Fruit fly (Drosophila melanogaster) whole organism, embryonic: Measurements from ENCODE around the gene Pcmt.

ENCODE experiments used
- Atf6 ChIP-seq: fragments of 200-800 bp; sonication (Bioruptor generic); IDR thresholded peaks from 2 replicates; pipeline ENCODE4 v1.3.6; 2022; ENCODE audit warnings: missing biosample characterization, missing genetic modification characterization
- Bteb2 ChIP-seq: fragments of 200-800 bp; sonication (Bioruptor generic); optimal IDR thresholded peaks from 2 replicates; lab custom pipeline; 2016; ENCODE audit warnings: missing biosample characterization, missing genetic modification characterization
- CG11085 ChIP-seq: fragments of 200-800 bp; sonication (Bioruptor generic); IDR thresholded peaks from 2 replicates; pipeline ENCODE4 v1.3.6; 2022; ENCODE audit warnings: missing biosample characterization, missing genetic modification characterization
- CG11504 ChIP-seq: fragments of 200-800 bp; sonication (Bioruptor generic); optimal IDR thresholded peaks from 3 replicates; lab custom pipeline; 2019; ENCODE audit warnings: missing biosample characterization, mild to moderate bottlenecking, missing genetic modification characterization, moderate library complexity
- CG11695 ChIP-seq: fragments of 200-800 bp; sonication (Bioruptor generic); IDR thresholded peaks from 3 replicates; pipeline ENCODE4 v1.3.6; 2022; ENCODE audit warnings: missing biosample characterization, missing genetic modification characterization
- CG11723 ChIP-seq: fragments of 200-800 bp; sonication (Bioruptor generic); optimal IDR thresholded peaks from 2 replicates; lab custom pipeline; 2017; ENCODE audit warnings: missing biosample characterization, mild to moderate bottlenecking, missing genetic modification characterization
- CG12219 ChIP-seq: fragments of 200-800 bp; sonication (Bioruptor generic); optimal IDR thresholded peaks from 3 replicates; lab custom pipeline; 2018; ENCODE audit warnings: missing biosample characterization, mild to moderate bottlenecking, missing genetic modification characterization
- CG12299 ChIP-seq: fragments of 200-800 bp; sonication (Bioruptor generic); optimal IDR thresholded peaks from 2 replicates; lab custom pipeline; 2018; ENCODE audit warnings: missing biosample characterization, mild to moderate bottlenecking, missing genetic modification characterization
- CG13624 ChIP-seq: fragments of 200-800 bp; sonication (Bioruptor generic); optimal IDR thresholded peaks from 2 replicates; lab custom pipeline; 2016; ENCODE audit warnings: missing biosample characterization, missing genetic modification characterization
- CG14014 ChIP-seq: fragments of 200-800 bp; sonication (Bioruptor generic); IDR thresholded peaks from 2 replicates; pipeline ENCODE4 v1.3.6; 2022; ENCODE audit warnings: missing biosample characterization, missing genetic modification characterization
- CG15601 ChIP-seq: fragments of 200-800 bp; sonication (Bioruptor generic); optimal IDR thresholded peaks from 3 replicates; lab custom pipeline; 2019; ENCODE audit warnings: missing biosample characterization, mild to moderate bottlenecking, missing genetic modification characterization, moderate library complexity
- CG1602 ChIP-seq: fragments of 200-800 bp; sonication (Bioruptor generic); optimal IDR thresholded peaks from 3 replicates; lab custom pipeline; 2016; ENCODE audit warnings: missing biosample characterization, missing genetic modification characterization
- CG1603 ChIP-seq: fragments of 200-800 bp; sonication (Bioruptor generic); optimal IDR thresholded peaks from 2 replicates; lab custom pipeline; 2019; ENCODE audit warnings: missing biosample characterization, mild to moderate bottlenecking, missing genetic modification characterization, moderate library complexity
- CG1832 ChIP-seq: fragments of 200-800 bp; sonication (Bioruptor generic); optimal IDR thresholded peaks from 2 replicates; lab custom pipeline; 2017; ENCODE audit warnings: missing biosample characterization, mild to moderate bottlenecking, missing genetic modification characterization, inconsistent platforms
- CG2199 ChIP-seq: fragments of 200-800 bp; sonication (Bioruptor generic); IDR thresholded peaks from 3 replicates; pipeline ENCODE4 v1.3.6; 2022; ENCODE audit warnings: missing biosample characterization, missing genetic modification characterization
- CG2202 ChIP-seq: fragments of 200-800 bp; sonication (Bioruptor generic); optimal IDR thresholded peaks from 2 replicates; lab custom pipeline; 2018; ENCODE audit warnings: missing biosample characterization, mild to moderate bottlenecking, missing genetic modification characterization
- CG30403 ChIP-seq: fragments of 200-800 bp; sonication (Bioruptor generic); optimal IDR thresholded peaks from 3 replicates; lab custom pipeline; 2016; ENCODE audit warnings: missing biosample characterization, missing genetic modification characterization
- CG31365 ChIP-seq: fragments of 200-800 bp; sonication (Bioruptor generic); optimal IDR thresholded peaks from 2 replicates; lab custom pipeline; 2018; ENCODE audit warnings: missing biosample characterization, mild to moderate bottlenecking, missing genetic modification characterization
- CG31388 ChIP-seq: fragments of 200-800 bp; sonication (Bioruptor generic); optimal IDR thresholded peaks from 2 replicates; lab custom pipeline; 2016; ENCODE audit warnings: missing biosample characterization, missing genetic modification characterization
- CG3726 ChIP-seq: fragments of 200-800 bp; sonication (Bioruptor generic); IDR thresholded peaks from 3 replicates; pipeline ENCODE4, ENCODE4 v1.3.6; 2022; ENCODE audit warnings: missing biosample characterization, missing genetic modification characterization
- CG4328 ChIP-seq: fragments of 200-800 bp; sonication (Bioruptor generic); optimal IDR thresholded peaks from 3 replicates; lab custom pipeline; 2017; ENCODE audit warnings: missing biosample characterization, missing genetic modification reagents, missing genetic modification characterization
- CG5953 ChIP-seq: fragments of 200-800 bp; sonication (Bioruptor generic); IDR thresholded peaks from 2 replicates; pipeline ENCODE4 v1.3.6; 2022; ENCODE audit warnings: missing biosample characterization, missing genetic modification characterization
- CG6683 ChIP-seq: fragments of 200-800 bp; sonication (Bioruptor generic); optimal IDR thresholded peaks from 2 replicates; lab custom pipeline; 2017; ENCODE audit warnings: missing biosample characterization, mild to moderate bottlenecking, missing genetic modification characterization, missing genetic modification reagents
- CG6791 ChIP-seq: fragments of 200-800 bp; sonication (Bioruptor generic); IDR thresholded peaks from 3 replicates; pipeline ENCODE4 v1.3.6; 2022; ENCODE audit warnings: missing biosample characterization, missing genetic modification characterization; ENCODE audit not compliant: partially characterized antibody
- CG7372 ChIP-seq: fragments of 200-800 bp; sonication (Bioruptor generic); IDR thresholded peaks from 2 replicates; pipeline ENCODE4 v1.3.6; 2022; ENCODE audit warnings: missing biosample characterization, missing genetic modification characterization
- CrebB ChIP-seq: fragments of 200-800 bp; sonication (Bioruptor generic); optimal IDR thresholded peaks from 3 replicates; lab custom pipeline; 2018; ENCODE audit warnings: missing biosample characterization, mild to moderate bottlenecking, missing genetic modification characterization
- D19B ChIP-seq: fragments of 200-800 bp; sonication (Bioruptor generic); optimal IDR thresholded peaks from 2 replicates; lab custom pipeline; 2017; ENCODE audit warnings: missing biosample characterization, mild to moderate bottlenecking, missing genetic modification characterization
- Deaf1 ChIP-seq: fragments of 200-800 bp; optimal IDR thresholded peaks from 3 replicates; lab custom pipeline; 2019; ENCODE audit warnings: missing biosample characterization, mild to moderate bottlenecking, missing genetic modification characterization, moderate library complexity
- Doc2 ChIP-seq: fragments of 200-800 bp; sonication (Bioruptor generic); IDR thresholded peaks from 2 replicates; pipeline ENCODE4 v1.3.6; 2022; ENCODE audit warnings: missing biosample characterization, missing genetic modification characterization
- HLH3B ChIP-seq: fragments of 200-800 bp; sonication (Bioruptor generic); IDR thresholded peaks from 2 replicates; pipeline ENCODE4 v1.3.6; 2022; ENCODE audit warnings: missing biosample characterization, missing genetic modification characterization
- Side ChIP-seq: fragments of 200-800 bp; sonication (Bioruptor generic); optimal IDR thresholded peaks from 2 replicates; lab custom pipeline; 2016; ENCODE audit warnings: missing biosample characterization, missing genetic modification characterization
- Sry-β ChIP-seq: fragments of 200-800 bp; sonication (Bioruptor generic); optimal IDR thresholded peaks from 2 replicates; lab custom pipeline; 2018; ENCODE audit warnings: missing biosample characterization, mild to moderate bottlenecking, missing genetic modification characterization, moderate library complexity
- Trl ChIP-seq, 3 experiments: fragments of >200 bp in 2 of 3; fragments of 200-800 bp in 1 of 3; sonication (Bioruptor generic) in 1 of 3; optimal IDR thresholded peaks; 2 replicates in 1 of 3; 3 replicates in 2 of 3; lab custom pipeline; 2016 to 2017; ENCODE audit warnings: missing biosample characterization in 1 of 3, missing genetic modification characterization in 1 of 3
- abd-A ChIP-seq: fragments of 200-800 bp; sonication (Bioruptor generic); optimal IDR thresholded peaks from 3 replicates; lab custom pipeline; 2019; ENCODE audit warnings: missing biosample characterization, mild to moderate bottlenecking, missing genetic modification characterization, moderate library complexity
- ac ChIP-seq: fragments of 200-800 bp; sonication (Bioruptor generic); optimal IDR thresholded peaks from 3 replicates; lab custom pipeline; 2017; ENCODE audit warnings: missing biosample characterization, mild to moderate bottlenecking, missing genetic modification characterization
- bbx ChIP-seq: fragments of 200-800 bp; sonication (Bioruptor generic); IDR thresholded peaks from 2 replicates; pipeline ENCODE4 v1.3.6; 2022; ENCODE audit warnings: missing biosample characterization, missing genetic modification characterization; ENCODE audit not compliant: partially characterized antibody
- br ChIP-seq: fragments of >200 bp; optimal IDR thresholded peaks from 2 replicates; lab custom pipeline; 2017
- da ChIP-seq: fragments of 200-800 bp; sonication (Bioruptor generic); optimal IDR thresholded peaks from 2 replicates; lab custom pipeline; 2016; ENCODE audit warnings: missing biosample characterization, missing genetic modification characterization
- fru ChIP-seq: fragments of >200 bp; optimal IDR thresholded peaks from 2 replicates; lab custom pipeline; 2017
- gcm ChIP-seq: fragments of 200-800 bp; sonication (Bioruptor generic); optimal IDR thresholded peaks from 2 replicates; lab custom pipeline; 2019; ENCODE audit warnings: missing biosample characterization, mild to moderate bottlenecking, missing genetic modification characterization, moderate library complexity
- grau ChIP-seq: fragments of 200-800 bp; optimal IDR thresholded peaks from 3 replicates; lab custom pipeline; 2019; ENCODE audit warnings: missing biosample characterization, mild to moderate bottlenecking, missing genetic modification characterization, moderate library complexity
- grn ChIP-seq: fragments of 200-800 bp; sonication (Bioruptor generic); optimal IDR thresholded peaks from 3 replicates; lab custom pipeline; 2017; ENCODE audit warnings: missing biosample characterization, missing genetic modification characterization
- knrl ChIP-seq: fragments of 200-800 bp; sonication (Bioruptor generic); IDR thresholded peaks from 3 replicates; pipeline ENCODE4 v1.3.6; 2022; ENCODE audit warnings: missing biosample characterization, missing genetic modification characterization; ENCODE audit not compliant: partially characterized antibody
- luna ChIP-seq: fragments of 200-800 bp; sonication (Bioruptor generic); optimal IDR thresholded peaks from 2 replicates; lab custom pipeline; 2016; ENCODE audit warnings: missing biosample characterization, missing genetic modification characterization
- peb ChIP-seq: fragments of 200-800 bp; sonication (Bioruptor generic); IDR thresholded peaks from 2 replicates; pipeline ENCODE4 v1.3.6; 2022; ENCODE audit warnings: missing biosample characterization, missing genetic modification characterization
- schlank ChIP-seq: fragments of 200-800 bp; sonication (Bioruptor generic); optimal IDR thresholded peaks from 2 replicates; lab custom pipeline; 2018; ENCODE audit warnings: missing biosample characterization, mild to moderate bottlenecking, missing genetic modification characterization
- sima ChIP-seq: fragments of 200-800 bp; sonication (Bioruptor generic); optimal IDR thresholded peaks from 2 replicates; lab custom pipeline; 2016; ENCODE audit warnings: missing biosample characterization, missing genetic modification characterization
- sisA ChIP-seq: fragments of 200-800 bp; sonication (Bioruptor generic); IDR thresholded peaks from 2 replicates; pipeline ENCODE4 v1.3.6; 2022; ENCODE audit warnings: missing biosample characterization, missing genetic modification characterization
- tgo ChIP-seq: fragments of 200-800 bp; sonication (Bioruptor generic); IDR thresholded peaks from 3 replicates; pipeline ENCODE4 v1.3.6; 2022; ENCODE audit warnings: missing biosample characterization, missing genetic modification characterization
- tin ChIP-seq: fragments of 200-800 bp; sonication (Bioruptor generic); optimal IDR thresholded peaks from 3 replicates; lab custom pipeline; 2016; ENCODE audit warnings: missing biosample characterization, missing genetic modification characterization
- trem ChIP-seq: fragments of 200-800 bp; optimal IDR thresholded peaks from 3 replicates; lab custom pipeline; 2019; ENCODE audit warnings: missing biosample characterization, mild to moderate bottlenecking, missing genetic modification characterization, moderate library complexity
- trh ChIP-seq: fragments of 200-800 bp; sonication (Bioruptor generic); optimal IDR thresholded peaks from 2 replicates; lab custom pipeline; 2016; ENCODE audit warnings: missing biosample characterization, missing genetic modification characterization
- zfh2 ChIP-seq: fragments of 200-800 bp; sonication (Bioruptor generic); optimal IDR thresholded peaks from 2 replicates; lab custom pipeline; 2016; ENCODE audit warnings: missing biosample characterization, missing genetic modification characterization

The Pcmt gene

dm6 chr3R:5550452-5550851, 3.7 kb downstream of the Pcmt start (continued):
- TF ChIP-seq CG2199 (GFP tag; lab: Robert Waterston, UW) (0 out of 3 replicates have a peak, but pooled peaks have one; percentile 45), CG15601 (no peak), gcm (GFP tag; lab: Kevin White, UChicago) (no peak), CG31388 (GFP tag; lab: Kevin White, UChicago) (no peak), HLH3B (no peak), CrebB (no peak), abd-A (tag; lab: Kevin White, UChicago) (no peak), CG1602 (GFP tag; lab: Kevin White, UChicago) (no peak), CG1832 (GFP tag; lab: Kevin White, UChicago) (no peak), CG12299 (tag; lab: Kevin White, UChicago) (no peak), luna (GFP tag; lab: Kevin White, UChicago) (no peak), Deaf1 (no peak), trem (peak; percentile 35), Sry-β (GFP tag; lab: Kevin White, UChicago) (no peak), CG14014 (GFP tag; lab: Robert Waterston, UW) (no peak), CG11504 (tag; lab: Kevin White, UChicago) (no peak), CG11085 (GFP tag; lab: Robert Waterston, UW) (no peak), trh (GFP tag; lab: Kevin White, UChicago) (no peak), Trl (optimal IDR thresholded peaks at IDR 0.05; lab: Kevin White, UChicago) (no peak), Trl (GFP tag; optimal IDR thresholded peaks at IDR 0.05; lab: Kevin White, UChicago) (no peak), Side (GFP tag; lab: Kevin White, UChicago) (no peak), CG13624 (no peak), CG6791 (GFP tag; lab: Robert Waterston, UW) (peak; percentile 65), D19B (GFP tag; lab: Kevin White, UChicago) (no peak), schlank (tag; lab: Kevin White, UChicago) (no peak), knrl (GFP tag; lab: Robert Waterston, UW) (peak; percentile 51; the same call in 1 of the 3 replicates), zfh2 (GFP tag; lab: Kevin White, UChicago) (no peak), CG7372 (GFP tag; lab: Robert Waterston, UW) (no peak), grau (no peak), CG5953 (GFP tag; lab: Robert Waterston, UW) (no peak), grn (GFP tag; lab: Kevin White, UChicago) (no peak), tin (GFP tag; lab: Kevin White, UChicago) (no peak), peb (GFP tag; lab: Robert Waterston, UW) (no peak), sima (GFP tag; lab: Kevin White, UChicago) (no peak), da (no peak), sisA (GFP tag; lab: Robert Waterston, UW) (no peak), Atf6 (GFP tag; lab: Robert Waterston, UW) (no peak), br (no peak), ac (GFP tag; lab: Kevin White, UChicago) (no peak), CG30403 (no peak), CG4328 (no peak), CG1603 (tag; lab: Kevin White, UChicago) (peak; percentile 52), CG12219 (no peak), CG6683 (GFP tag; lab: Kevin White, UChicago) (no peak), fru (lab: Kevin White, UChicago) (no peak), tgo (GFP tag; lab: Robert Waterston, UW) (no peak), Bteb2 (GFP tag; lab: Kevin White, UChicago) (no peak), CG2202 (tag; lab: Kevin White, UChicago) (no peak), CG3726 (GFP tag; lab: Robert Waterston, UW) (no peak), CG11695 (GFP tag; lab: Robert Waterston, UW) (no peak), CG11723 (GFP tag; lab: Kevin White, UChicago) (no peak), CG31365 (tag; lab: Kevin White, UChicago) (no peak), Doc2 (GFP tag; lab: Robert Waterston, UW) (no peak), bbx (GFP tag; lab: Robert Waterston, UW) (peak; percentile 70)
